Worm (Caenorhabditis elegans): Measurements from ENCODE around the gene nspc-17.

ce11 chrX:14503800-14504550 is 21.0 kb downstream of the nspc-17 start, which contains the start of gene M163.1:
- TF ChIP-seq elt-2 (tag; optimal IDR thresholded peaks at IDR 0.05): no peak
- TF ChIP-seq pqm-1 (tag; optimal IDR thresholded peaks at IDR 0.05): no peak
